Worm (Caenorhabditis elegans) whole organism, L2 larva: ENCODE results near the gene chpf-1.

ENCODE experiments used
- C34F6.9 ChIP-seq: fragments of 150-350 bp; optimal IDR thresholded peaks from 2 replicates; lab custom pipeline; 2014; ENCODE audit warnings: missing biosample characterization, missing genetic modification characterization
- ZK546.5 ChIP-seq: sonication (generic microtip); optimal IDR thresholded peaks from 2 replicates; lab custom pipeline; 2017; ENCODE audit warnings: missing biosample characterization, missing genetic modification characterization
- aly-2 ChIP-seq: fragments of 150-350 bp; optimal IDR thresholded peaks from 2 replicates; lab custom pipeline; 2014; ENCODE audit warnings: missing biosample characterization, missing genetic modification characterization
- ama-1 ChIP-seq: fragments of 150-350 bp; optimal IDR thresholded peaks from 2 replicates; lab custom pipeline; 2018; ENCODE audit warnings: inconsistent platforms
- blmp-1 ChIP-seq: sonication (generic microtip); optimal IDR thresholded peaks from 2 replicates; lab custom pipeline; 2017; ENCODE audit warnings: missing genetic modification characterization, mild to moderate bottlenecking, missing compliant biosample characterization, antibody characterized with exemption, moderate library complexity; ENCODE audit not compliant: insufficient read depth
- ceh-16 ChIP-seq: fragments of 150-350 bp; optimal IDR thresholded peaks from 2 replicates; lab custom pipeline; 2014; ENCODE audit warnings: missing biosample characterization, missing genetic modification characterization
- ceh-82 ChIP-seq: fragments of 150-350 bp; optimal IDR thresholded peaks from 2 replicates; lab custom pipeline; 2014; ENCODE audit warnings: missing biosample characterization, missing genetic modification characterization
- crh-2 ChIP-seq: sonication (generic microtip); optimal IDR thresholded peaks from 2 replicates; lab custom pipeline; 2017; ENCODE audit warnings: missing biosample characterization, missing genetic modification characterization
- elt-1 ChIP-seq: fragments of 150-350 bp; optimal IDR thresholded peaks from 2 replicates; lab custom pipeline; 2014; ENCODE audit warnings: missing biosample characterization, missing genetic modification characterization
- elt-3 ChIP-seq: sonication (generic microtip); optimal IDR thresholded peaks from 2 replicates; lab custom pipeline; 2017; ENCODE audit warnings: missing biosample characterization, missing genetic modification characterization
- lin-11 ChIP-seq: fragments of 150-350 bp; sonication (generic microtip); optimal IDR thresholded peaks from 2 replicates; lab custom pipeline; 2014; ENCODE audit warnings: missing biosample characterization, missing genetic modification characterization, inconsistent platforms, mixed read lengths
- lin-13 ChIP-seq: fragments of 150-350 bp; optimal IDR thresholded peaks from 2 replicates; lab custom pipeline; 2014; ENCODE audit warnings: missing biosample characterization, missing genetic modification reagents, missing genetic modification characterization
- lsy-2 ChIP-seq, 2 experiments: fragments of 150-350 bp in 1 of 2; sonication (generic microtip) in 1 of 2; optimal IDR thresholded peaks; 2 replicates each; lab custom pipeline; 2014 to 2017; ENCODE audit warnings: missing biosample characterization in 2 of 2, missing genetic modification characterization in 2 of 2
- mab-5 ChIP-seq: fragments of 150-350 bp; optimal IDR thresholded peaks from 2 replicates; lab custom pipeline; 2014; ENCODE audit warnings: missing biosample characterization, missing genetic modification characterization
- mdl-1 ChIP-seq, 2 experiments: fragments of 150-350 bp in 1 of 2; sonication (generic microtip) in 1 of 2; optimal IDR thresholded peaks; 2 replicates each; lab custom pipeline; 2017; ENCODE audit warnings: missing biosample characterization in 2 of 2, missing genetic modification characterization in 2 of 2
- nhr-10 ChIP-seq: sonication (generic microtip); optimal IDR thresholded peaks from 2 replicates; lab custom pipeline; 2017; ENCODE audit warnings: missing biosample characterization, missing genetic modification characterization
- nhr-11 ChIP-seq: fragments of 150-350 bp; optimal IDR thresholded peaks from 2 replicates; lab custom pipeline; 2014; ENCODE audit warnings: missing biosample characterization, missing genetic modification characterization
- nhr-12 ChIP-seq: fragments of 150-350 bp; optimal IDR thresholded peaks from 2 replicates; lab custom pipeline; 2014; ENCODE audit warnings: missing biosample characterization, missing genetic modification characterization
- nhr-129 ChIP-seq: fragments of 150-350 bp; optimal IDR thresholded peaks from 2 replicates; lab custom pipeline; 2014; ENCODE audit warnings: missing biosample characterization, missing genetic modification characterization
- nhr-23 ChIP-seq: fragments of 150-350 bp; optimal IDR thresholded peaks from 2 replicates; lab custom pipeline; 2014; ENCODE audit warnings: missing biosample characterization, missing genetic modification reagents, missing genetic modification characterization
- peb-1 ChIP-seq: fragments of 150-350 bp; optimal IDR thresholded peaks from 2 replicates; lab custom pipeline; 2014; ENCODE audit warnings: missing biosample characterization, missing genetic modification characterization
- skn-1 ChIP-seq: sonication (generic microtip); optimal IDR thresholded peaks from 2 replicates; lab custom pipeline; 2017; ENCODE audit warnings: missing biosample characterization, missing genetic modification characterization
- sma-9 ChIP-seq, 2 experiments: fragments of 150-350 bp in 1 of 2; sonication (generic microtip) in 1 of 2; optimal IDR thresholded peaks; 2 replicates each; lab custom pipeline; 2014 to 2016; ENCODE audit warnings: missing genetic modification characterization in 2 of 2, mild to moderate bottlenecking in 1 of 2, missing biosample characterization in 1 of 2, missing compliant biosample characterization in 1 of 2, missing genetic modification reagents in 1 of 2, moderate library complexity in 1 of 2
- unc-39 ChIP-seq: fragments of 150-350 bp; optimal IDR thresholded peaks from 2 replicates; lab custom pipeline; 2014; ENCODE audit warnings: missing biosample characterization, missing genetic modification characterization
- unc-55 ChIP-seq: fragments of 150-350 bp; sonication (generic microtip); optimal IDR thresholded peaks from 3 replicates; lab custom pipeline; 2014; ENCODE audit warnings: missing biosample characterization, missing genetic modification reagents, missing genetic modification characterization
- unc-62 ChIP-seq: fragments of 150-350 bp; optimal IDR thresholded peaks from 2 replicates; lab custom pipeline; 2014; ENCODE audit warnings: missing biosample characterization, missing genetic modification reagents, missing genetic modification characterization
- zag-1 ChIP-seq: fragments of 150-350 bp; optimal IDR thresholded peaks from 2 replicates; lab custom pipeline; 2014; ENCODE audit warnings: missing biosample characterization, missing genetic modification characterization
- ztf-11 ChIP-seq: sonication (generic microtip); optimal IDR thresholded peaks from 2 replicates; lab custom pipeline; 2017; ENCODE audit warnings: missing biosample characterization, missing genetic modification characterization

chpf-1 gene

ce11 chrV:10238665-10239064 lies 35.4 kb upstream of the chpf-1 start, which contains the start of gene fubl-1:
fubl-1 (minus strand) TSS chrV:10238866.
- TF ChIP-seq lin-11 (tag; lab: Kevin White, UChicago) = peak; percentile 64
- TF ChIP-seq sma-9 (GFP tag; optimal IDR thresholded peaks at IDR 0.05; lab: Kevin White, UChicago) = no peak
- no peak for TF ChIP-seq sma-9 (tag; optimal IDR thresholded peaks at IDR 0.05; lab: Kevin White, UChicago)
- peak; percentile 50 for TF ChIP-seq C34F6.9 (tag; lab: Kevin White, UChicago)
- TF ChIP-seq unc-55 (GFP tag; lab: Kevin White, UChicago) = peak; percentile 33
- TF ChIP-seq ama-1 (lab: Kevin White, UChicago) = peak; percentile 29
- TF ChIP-seq nhr-129 = peak; percentile 29
- peak in 1 of 2 experiments; percentile 43 for TF ChIP-seq lsy-2 (tag; optimal IDR thresholded peaks at IDR 0.05; lab: Kevin White, UChicago)
- no peak for TF ChIP-seq mdl-1 (tag; optimal IDR thresholded peaks at IDR 0.05; lab: Kevin White, UChicago)

ce11 chrV:10237959-10238444 lies 34.7 kb upstream of the chpf-1 start:
- TF ChIP-seq mdl-1 (tag; optimal IDR thresholded peaks at IDR 0.05; lab: Kevin White, UChicago) (no peak), nhr-12 (tag; lab: Kevin White, UChicago) (no peak), ceh-16 (tag; lab: Kevin White, UChicago) (no peak), lsy-2 (tag; optimal IDR thresholded peaks at IDR 0.05; lab: Kevin White, UChicago) (no peak), sma-9 (GFP tag; optimal IDR thresholded peaks at IDR 0.05; lab: Kevin White, UChicago) (no peak), sma-9 (tag; optimal IDR thresholded peaks at IDR 0.05; lab: Kevin White, UChicago) (no peak), ama-1 (lab: Kevin White, UChicago) (no peak), aly-2 (tag; lab: Kevin White, UChicago) (no peak), unc-39 (no peak), ZK546.5 (tag; lab: Kevin White, UChicago) (no peak), nhr-23 (tag; lab: Kevin White, UChicago) (no peak), nhr-10 (tag; lab: Kevin White, UChicago) (no peak), mab-5 (tag; lab: Kevin White, UChicago) (no peak), elt-3 (no peak)

ce11 chrV:10237171-10237570 lies 33.9 kb upstream of the chpf-1 start:
- TF ChIP-seq nhr-23 (tag; lab: Kevin White, UChicago) (no peak), unc-62 (GFP tag; lab: Kevin White, UChicago) (no peak), elt-3 (no peak), nhr-11 (tag; lab: Kevin White, UChicago) (no peak), aly-2 (tag; lab: Kevin White, UChicago) (no peak), peb-1 (tag; lab: Kevin White, UChicago) (no peak), ama-1 (lab: Kevin White, UChicago) (no peak), unc-39 (no peak), zag-1 (tag; lab: Kevin White, UChicago) (no peak), mab-5 (tag; lab: Kevin White, UChicago) (no peak), nhr-10 (tag; lab: Kevin White, UChicago) (no peak), lin-13 (GFP tag; lab: Kevin White, UChicago) (no peak), blmp-1 (tag; lab: Kevin White, UChicago) (no peak), lsy-2 (tag; optimal IDR thresholded peaks at IDR 0.05; lab: Kevin White, UChicago) (no peak)

- TF ChIP-seq ceh-82 (tag; lab: Kevin White, UChicago) = no peak
- no peak for TF ChIP-seq nhr-10 (tag; lab: Kevin White, UChicago)
These were observed 30.0 kb upstream of the chpf-1 start, which contains the start of gene str-182 for ce11 chrV:10233330-10233729. str-182 (minus strand) TSS chrV:10233430.

- no peak for TF ChIP-seq ZK546.5 (tag; lab: Kevin White, UChicago)
- no peak for TF ChIP-seq unc-55 (GFP tag; lab: Kevin White, UChicago)
- no peak for TF ChIP-seq ztf-11 (tag; lab: Kevin White, UChicago)
- no peak for TF ChIP-seq crh-2 (tag; lab: Kevin White, UChicago)
- TF ChIP-seq elt-1 (tag; lab: Kevin White, UChicago) = no peak
- TF ChIP-seq skn-1 (tag; lab: Kevin White, UChicago) = no peak
- TF ChIP-seq nhr-12 (tag; lab: Kevin White, UChicago) = no peak
- TF ChIP-seq nhr-23 (tag; lab: Kevin White, UChicago) = no peak
- TF ChIP-seq sma-9 (GFP tag; optimal IDR thresholded peaks at IDR 0.05; lab: Kevin White, UChicago) = no peak
- TF ChIP-seq sma-9 (tag; optimal IDR thresholded peaks at IDR 0.05; lab: Kevin White, UChicago) = no peak
These were observed 27.6 kb upstream of the chpf-1 start, which contains the start of gene fipr-6 for ce11 chrV:10230932-10231331. fipr-6 (plus strand) TSS chrV:10231232.
